Worm (Caenorhabditis elegans) whole organism, early embryonic: Measurements from ENCODE around the gene dos-1.

Experiments
- B0310.2 ChIP-seq: sonication (generic microtip); optimal IDR thresholded peaks from 2 replicates; lab custom pipeline; 2016; ENCODE audit warnings: mild to moderate bottlenecking, missing genetic modification characterization, missing compliant biosample characterization
- aly-1 ChIP-seq: sonication (generic microtip); optimal IDR thresholded peaks from 2 replicates; lab custom pipeline; 2016; ENCODE audit warnings: missing genetic modification characterization, missing compliant biosample characterization
- ama-1 ChIP-seq: fragments of 150-350 bp; optimal IDR thresholded peaks from 2 replicates; lab custom pipeline; 2014
- ceh-13 ChIP-seq: fragments of 200-800 bp; sonication (Bioruptor generic); optimal IDR thresholded peaks from 2 replicates; lab custom pipeline; 2018; ENCODE audit warnings: mild to moderate bottlenecking, missing genetic modification characterization, missing compliant biosample characterization
- ceh-36 ChIP-seq: sonication (generic microtip); optimal IDR thresholded peaks from 2 replicates; lab custom pipeline; 2016; ENCODE audit warnings: missing genetic modification characterization, inconsistent platforms, missing compliant biosample characterization
- ets-7 ChIP-seq: sonication (generic microtip); optimal IDR thresholded peaks from 2 replicates; lab custom pipeline; 2016; ENCODE audit warnings: missing genotype, missing genetic modification characterization, missing compliant biosample characterization
- hmg-4 ChIP-seq: fragments of 200-800 bp; sonication (Bioruptor generic); optimal IDR thresholded peaks from 2 replicates; lab custom pipeline; 2018; ENCODE audit warnings: mild to moderate bottlenecking, missing genetic modification characterization, missing compliant biosample characterization
- hnd-1 ChIP-seq: sonication (generic microtip); optimal IDR thresholded peaks from 2 replicates; lab custom pipeline; 2016; ENCODE audit warnings: missing genetic modification characterization, missing compliant biosample characterization
- pes-1 ChIP-seq: fragments of 200-800 bp; sonication (Bioruptor generic); IDR thresholded peaks from 2 replicates; pipeline ENCODE4 v1.3.6; 2022; ENCODE audit warnings: missing genetic modification reagents, missing genetic modification characterization, missing compliant biosample characterization
- sea-1 ChIP-seq: fragments of 200-800 bp; sonication (Bioruptor generic); conservative IDR thresholded peaks from 2 replicates; pipeline ENCODE4 v1.3.6; 2022; ENCODE audit warnings: missing genetic modification characterization, missing compliant biosample characterization
- tbx-11 ChIP-seq: fragments of 200-800 bp; sonication (Bioruptor generic); IDR thresholded peaks from 2 replicates; pipeline ENCODE4 v1.3.6; 2022; ENCODE audit warnings: missing genetic modification characterization, missing compliant biosample characterization
- tbx-37 ChIP-seq: fragments of 200-800 bp; sonication (Bioruptor generic); conservative IDR thresholded peaks from 2 replicates; pipeline ENCODE4 v1.3.6; 2022; ENCODE audit warnings: missing genetic modification reagents, missing genetic modification characterization, missing compliant biosample characterization
- tra-4 ChIP-seq: sonication (generic microtip); optimal IDR thresholded peaks from 2 replicates; lab custom pipeline; 2017; ENCODE audit warnings: missing genetic modification characterization, missing compliant biosample characterization

DNA sequence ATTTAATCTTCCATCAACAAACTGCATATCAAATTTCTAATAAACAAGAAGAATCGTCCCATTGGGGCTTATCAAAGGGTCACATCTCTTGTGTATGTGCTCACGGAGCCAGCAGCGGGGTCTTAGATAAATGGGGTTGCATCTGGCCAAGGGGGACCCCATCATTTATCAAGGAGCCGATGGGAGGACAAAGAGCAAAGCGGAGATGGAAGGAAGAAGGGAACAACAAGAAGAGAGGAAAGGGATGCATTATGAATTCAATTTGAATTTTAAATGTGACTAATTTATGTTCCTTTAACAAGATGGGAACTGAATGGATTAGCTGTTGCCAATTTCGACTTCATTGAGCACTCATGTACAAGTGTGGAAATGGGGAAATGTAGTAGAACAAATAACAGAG, 19.4 kb upstream of the dos-1 start:
- TF ChIP-seq pes-1 (GFP tag; lab: Robert Waterston, UW) (no peak), ama-1 (lab: Kevin White, UChicago) (no peak), B0310.2 (tag; lab: Kevin White, UChicago) (no peak), ceh-36 (tag; lab: Kevin White, UChicago) (no peak), tbx-11 (no peak), hmg-4 (GFP tag; lab: Kevin White, UChicago) (no peak), aly-1 (tag; lab: Kevin White, UChicago) (no peak), ets-7 (no peak), tbx-37 (no peak), ceh-13 (GFP tag; lab: Kevin White, UChicago) (no peak), tra-4 (tag; lab: Kevin White, UChicago) (no peak), sea-1 (GFP tag; lab: Robert Waterston, UW) (no peak), hnd-1 (tag; lab: Kevin White, UChicago) (no peak)
